Worm (Caenorhabditis elegans) whole organism, L4 larva: ENCODE measurements around the gene tkr-2.

ENCODE experiments used
- dve-1 ChIP-seq: sonication (generic microtip); optimal IDR thresholded peaks from 2 replicates; lab custom pipeline; 2017; ENCODE audit warnings: antibody characterized with exemption, mild to moderate bottlenecking, missing genetic modification characterization, missing compliant biosample characterization; ENCODE audit not compliant: insufficient read depth
- jun-1 ChIP-seq: fragments of 150-350 bp; optimal IDR thresholded peaks from 2 replicates; lab custom pipeline; 2014; ENCODE audit warnings: missing biosample characterization, missing genetic modification reagents, missing genetic modification characterization
- lsy-2 ChIP-seq, 2 experiments: fragments of 150-350 bp in 1 of 2; sonication (generic microtip) in 1 of 2; optimal IDR thresholded peaks; 2 replicates each; lab custom pipeline; 2014 to 2017; ENCODE audit warnings: missing biosample characterization in 2 of 2, missing genetic modification characterization in 2 of 2

- TF ChIP-seq lsy-2 (tag; optimal IDR thresholded peaks at IDR 0.05; lab: Kevin White, UChicago) (no peak), dve-1 (tag; lab: Kevin White, UChicago) (peak; percentile 90), jun-1 (tag; lab: Kevin White, UChicago) (no peak)
Measured at ce11 chrIV:6185578-6185977, 16.3 kb upstream of the tkr-2 start, which contains the start of gene asp-9.
